Worm (Caenorhabditis elegans) whole organism, early embryonic: Measurements from ENCODE around the gene F32H5.1.

Experiments
- B0310.2 ChIP-seq: sonication (generic microtip); optimal IDR thresholded peaks from 2 replicates; lab custom pipeline; 2016; ENCODE audit warnings: mild to moderate bottlenecking, missing genetic modification characterization, missing compliant biosample characterization
- F13C5.2 ChIP-seq: sonication (generic microtip); optimal IDR thresholded peaks from 2 replicates; lab custom pipeline; 2017; ENCODE audit warnings: mild to moderate bottlenecking, missing genetic modification characterization, inconsistent platforms, missing compliant biosample characterization
- aly-1 ChIP-seq: sonication (generic microtip); optimal IDR thresholded peaks from 2 replicates; lab custom pipeline; 2016; ENCODE audit warnings: missing genetic modification characterization, missing compliant biosample characterization
- ama-1 ChIP-seq: fragments of 150-350 bp; optimal IDR thresholded peaks from 2 replicates; lab custom pipeline; 2014
- ceh-13 ChIP-seq: fragments of 200-800 bp; sonication (Bioruptor generic); optimal IDR thresholded peaks from 2 replicates; lab custom pipeline; 2018; ENCODE audit warnings: mild to moderate bottlenecking, missing genetic modification characterization, missing compliant biosample characterization
- ceh-36 ChIP-seq: sonication (generic microtip); optimal IDR thresholded peaks from 2 replicates; lab custom pipeline; 2016; ENCODE audit warnings: missing genetic modification characterization, inconsistent platforms, missing compliant biosample characterization
- ets-7 ChIP-seq: sonication (generic microtip); optimal IDR thresholded peaks from 2 replicates; lab custom pipeline; 2016; ENCODE audit warnings: missing genotype, missing genetic modification characterization, missing compliant biosample characterization
- flt-1 ChIP-seq: fragments of 200-800 bp; sonication (Bioruptor generic); IDR thresholded peaks from 2 replicates; pipeline ENCODE4 v1.3.6; 2022; ENCODE audit warnings: missing genetic modification characterization, missing compliant biosample characterization
- hmbx-1 ChIP-seq: sonication (generic microtip); optimal IDR thresholded peaks from 2 replicates; lab custom pipeline; 2016; ENCODE audit warnings: mild to moderate bottlenecking, missing genetic modification characterization, missing compliant biosample characterization
- hmg-4 ChIP-seq: fragments of 200-800 bp; sonication (Bioruptor generic); optimal IDR thresholded peaks from 2 replicates; lab custom pipeline; 2018; ENCODE audit warnings: mild to moderate bottlenecking, missing genetic modification characterization, missing compliant biosample characterization
- hnd-1 ChIP-seq: sonication (generic microtip); optimal IDR thresholded peaks from 2 replicates; lab custom pipeline; 2016; ENCODE audit warnings: missing genetic modification characterization, missing compliant biosample characterization
- pes-1 ChIP-seq: fragments of 200-800 bp; sonication (Bioruptor generic); IDR thresholded peaks from 2 replicates; pipeline ENCODE4 v1.3.6; 2022; ENCODE audit warnings: missing genetic modification reagents, missing genetic modification characterization, missing compliant biosample characterization
- scrt-1 ChIP-seq: fragments of 200-800 bp; sonication (Bioruptor generic); IDR thresholded peaks from 2 replicates; pipeline ENCODE4 v1.3.6; 2022; ENCODE audit warnings: missing genetic modification characterization, missing compliant biosample characterization
- sea-1 ChIP-seq: fragments of 200-800 bp; sonication (Bioruptor generic); conservative IDR thresholded peaks from 2 replicates; pipeline ENCODE4 v1.3.6; 2022; ENCODE audit warnings: missing genetic modification characterization, missing compliant biosample characterization
- tbx-11 ChIP-seq: fragments of 200-800 bp; sonication (Bioruptor generic); IDR thresholded peaks from 2 replicates; pipeline ENCODE4 v1.3.6; 2022; ENCODE audit warnings: missing genetic modification characterization, missing compliant biosample characterization
- tbx-37 ChIP-seq: fragments of 200-800 bp; sonication (Bioruptor generic); conservative IDR thresholded peaks from 2 replicates; pipeline ENCODE4 v1.3.6; 2022; ENCODE audit warnings: missing genetic modification reagents, missing genetic modification characterization, missing compliant biosample characterization
- tra-4 ChIP-seq: sonication (generic microtip); optimal IDR thresholded peaks from 2 replicates; lab custom pipeline; 2017; ENCODE audit warnings: missing genetic modification characterization, missing compliant biosample characterization

Gene F32H5.1

ce11 chrV:13357652-13358281, at the start of gene F32H5.1:
F32H5.1 (minus strand) TSS chrV:13358037.
- TF ChIP-seq B0310.2 (tag; lab: Kevin White, UChicago) (no peak), tbx-11 (GFP tag; lab: Robert Waterston, UW) (no peak)

ce11 chrV:13406511-13406910, 48.7 kb upstream of the F32H5.1 start, which contains the start of gene F53F1.2:
F53F1.2 (plus strand) TSS chrV:13406816.
- no peak for TF ChIP-seq aly-1 (tag; lab: Kevin White, UChicago)
- TF ChIP-seq hmg-4 (GFP tag; lab: Kevin White, UChicago), result no peak
- no peak for TF ChIP-seq flt-1 (GFP tag; lab: Robert Waterston, UW)
- TF ChIP-seq scrt-1, result no peak
- TF ChIP-seq ceh-13 (GFP tag; lab: Kevin White, UChicago), result no peak
- no peak for TF ChIP-seq tbx-37 (GFP tag; lab: Robert Waterston, UW)
- TF ChIP-seq sea-1 (GFP tag; lab: Robert Waterston, UW), result no peak
- no peak for TF ChIP-seq B0310.2 (tag; lab: Kevin White, UChicago)
- no peak for TF ChIP-seq ceh-36 (tag; lab: Kevin White, UChicago)
- TF ChIP-seq F13C5.2 (tag; lab: Kevin White, UChicago), result no peak
- TF ChIP-seq ama-1 (lab: Kevin White, UChicago), result no peak
- no peak for TF ChIP-seq hmbx-1 (tag; lab: Kevin White, UChicago)
- no peak for TF ChIP-seq tra-4 (tag; lab: Kevin White, UChicago)
- TF ChIP-seq tbx-11 (GFP tag; lab: Robert Waterston, UW), result no peak
- TF ChIP-seq hnd-1 (tag; lab: Kevin White, UChicago), result no peak
- no peak for TF ChIP-seq pes-1 (GFP tag; lab: Robert Waterston, UW)
- no peak for TF ChIP-seq ets-7 (tag; lab: Kevin White, UChicago)

- TF ChIP-seq B0310.2 (tag; lab: Kevin White, UChicago) (no peak), ama-1 (lab: Kevin White, UChicago) (no peak), hmbx-1 (tag; lab: Kevin White, UChicago) (no peak), sea-1 (GFP tag; lab: Robert Waterston, UW) (no peak), tbx-37 (GFP tag; lab: Robert Waterston, UW) (no peak), hnd-1 (tag; lab: Kevin White, UChicago) (no peak), pes-1 (GFP tag; lab: Robert Waterston, UW) (no peak), tra-4 (tag; lab: Kevin White, UChicago) (no peak), flt-1 (GFP tag; lab: Robert Waterston, UW) (no peak), ceh-36 (tag; lab: Kevin White, UChicago) (no peak), ets-7 (tag; lab: Kevin White, UChicago) (no peak), F13C5.2 (tag; lab: Kevin White, UChicago) (no peak), hmg-4 (GFP tag; lab: Kevin White, UChicago) (no peak), tbx-11 (GFP tag; lab: Robert Waterston, UW) (no peak), scrt-1 (no peak)
Measured at ce11 chrV:13406032-13406431, 48.2 kb upstream of the F32H5.1 start, which contains the start of gene cutl-1. cutl-1 (minus strand) TSS chrV:13406114.

ce11 chrV:13402524-13402923, 44.7 kb upstream of the F32H5.1 start:
- TF ChIP-seq hnd-1 (tag; lab: Kevin White, UChicago) (no peak), ama-1 (lab: Kevin White, UChicago) (no peak), B0310.2 (tag; lab: Kevin White, UChicago) (no peak), ets-7 (tag; lab: Kevin White, UChicago) (no peak), hmg-4 (GFP tag; lab: Kevin White, UChicago) (no peak), tra-4 (tag; lab: Kevin White, UChicago) (no peak)

ce11 chrV:13401669-13402068, 43.8 kb upstream of the F32H5.1 start:
- TF ChIP-seq ceh-36 (tag; lab: Kevin White, UChicago), result no peak
- TF ChIP-seq aly-1 (tag; lab: Kevin White, UChicago), result no peak
- no peak for TF ChIP-seq hnd-1 (tag; lab: Kevin White, UChicago)
- TF ChIP-seq scrt-1, result no peak
- TF ChIP-seq flt-1 (GFP tag; lab: Robert Waterston, UW), result no peak

ce11 chrV:13396426-13396825, 38.6 kb upstream of the F32H5.1 start:
- TF ChIP-seq hmg-4 (GFP tag; lab: Kevin White, UChicago), result peak; percentile 95
- TF ChIP-seq pes-1 (GFP tag; lab: Robert Waterston, UW), result 0 out of 2 replicates have a peak, but pooled peaks have one; percentile 46
- TF ChIP-seq F13C5.2 (tag; lab: Kevin White, UChicago), result peak; percentile 76
- TF ChIP-seq aly-1 (tag; lab: Kevin White, UChicago), result peak; percentile 77
- TF ChIP-seq scrt-1, result 0 out of 2 replicates have a peak, but pooled peaks have one; percentile 45
- no peak for TF ChIP-seq tra-4 (tag; lab: Kevin White, UChicago)
- TF ChIP-seq flt-1 (GFP tag; lab: Robert Waterston, UW), result peak; percentile 59; the same call in 1 of the 2 replicates
- TF ChIP-seq ceh-13 (GFP tag; lab: Kevin White, UChicago), result no peak
- peak; percentile 30 for TF ChIP-seq ceh-36 (tag; lab: Kevin White, UChicago)
- TF ChIP-seq ets-7 (tag; lab: Kevin White, UChicago), result peak; percentile 9
- TF ChIP-seq tbx-11 (GFP tag; lab: Robert Waterston, UW), result 0 out of 2 replicates have a peak, but pooled peaks have one; percentile 55
- peak; percentile 70; the same call in 1 of the 2 replicates for TF ChIP-seq sea-1 (GFP tag; lab: Robert Waterston, UW)
- peak; percentile 28; the same call in 1 of the 2 replicates for TF ChIP-seq tbx-37 (GFP tag; lab: Robert Waterston, UW)
- no peak for TF ChIP-seq hmbx-1 (tag; lab: Kevin White, UChicago)
- TF ChIP-seq hnd-1 (tag; lab: Kevin White, UChicago), result no peak
- TF ChIP-seq B0310.2 (tag; lab: Kevin White, UChicago), result no peak
- no peak for TF ChIP-seq ama-1 (lab: Kevin White, UChicago)

- TF ChIP-seq hnd-1 (tag; lab: Kevin White, UChicago) (no peak), ama-1 (lab: Kevin White, UChicago) (no peak), aly-1 (tag; lab: Kevin White, UChicago) (no peak), sea-1 (GFP tag; lab: Robert Waterston, UW) (no peak), pes-1 (GFP tag; lab: Robert Waterston, UW) (no peak), F13C5.2 (tag; lab: Kevin White, UChicago) (no peak), tbx-37 (GFP tag; lab: Robert Waterston, UW) (no peak), flt-1 (GFP tag; lab: Robert Waterston, UW) (no peak), scrt-1 (no peak), B0310.2 (tag; lab: Kevin White, UChicago) (no peak), ceh-13 (GFP tag; lab: Kevin White, UChicago) (no peak), ceh-36 (tag; lab: Kevin White, UChicago) (no peak), hmg-4 (GFP tag; lab: Kevin White, UChicago) (no peak), hmbx-1 (tag; lab: Kevin White, UChicago) (no peak), tra-4 (tag; lab: Kevin White, UChicago) (no peak), ets-7 (tag; lab: Kevin White, UChicago) (no peak)
Measured at ce11 chrV:13394968-13395367, 37.1 kb upstream of the F32H5.1 start.
